Worm (Caenorhabditis elegans): ENCODE results near the gene F43G6.7.

ce11 chrII:11813895-11814369, 3.3 kb downstream of the F43G6.7 start, which contains the start of gene F43G6.8:
- TF ChIP-seq nhr-25 (tag; optimal IDR thresholded peaks at IDR 0.05): peak; percentile 13
- TF ChIP-seq nhr-237 (tag; optimal IDR thresholded peaks at IDR 0.05): no peak
- no peak for TF ChIP-seq unc-62 (GFP tag; optimal IDR thresholded peaks at IDR 0.05)
- peak; percentile 35 for TF ChIP-seq nhr-23 (tag; optimal IDR thresholded peaks at IDR 0.05)
- peak; percentile 32 for TF ChIP-seq snpc-4 (tag; optimal IDR thresholded peaks at IDR 0.05)
- TF ChIP-seq nhr-28 (tag; optimal IDR thresholded peaks at IDR 0.05): no peak
- no peak for TF ChIP-seq elt-3 (tag; optimal IDR thresholded peaks at IDR 0.05)
- TF ChIP-seq nhr-12 (tag; optimal IDR thresholded peaks at IDR 0.05): no peak
- TF ChIP-seq ZK546.5 (tag; optimal IDR thresholded peaks at IDR 0.05): no peak
- no peak for TF ChIP-seq lsy-12 (tag; optimal IDR thresholded peaks at IDR 0.05)
- TF ChIP-seq nhr-11 (tag; optimal IDR thresholded peaks at IDR 0.05): peak; percentile 78
- TF ChIP-seq R02D3.7 (tag; optimal IDR thresholded peaks at IDR 0.05): no peak
- TF ChIP-seq zag-1 (tag; optimal IDR thresholded peaks at IDR 0.05): no peak

Measured in whole organism, L3 larva.